Fruit fly (Drosophila melanogaster) whole organism, embryonic: Measurements from ENCODE around the gene Cpr78Cb.

Experiments
- Adf1 ChIP-seq: fragments of 200-800 bp; sonication (Bioruptor generic); IDR thresholded peaks from 2 replicates; pipeline ENCODE4 v1.3.6; 2022; ENCODE audit warnings: missing biosample characterization, missing genetic modification characterization
- Aef1 ChIP-seq: fragments of 200-800 bp; sonication (Bioruptor generic); IDR thresholded peaks from 3 replicates; pipeline ENCODE4 v1.3.6; 2022; ENCODE audit warnings: missing biosample characterization, missing genetic modification characterization
- B-H1 ChIP-seq: fragments of 200-800 bp; sonication (Bioruptor generic); IDR thresholded peaks from 3 replicates; pipeline ENCODE4 v1.3.6; 2022; ENCODE audit warnings: missing biosample characterization, missing genetic modification characterization
- CG10274 ChIP-seq: fragments of 200-800 bp; sonication (Bioruptor generic); optimal IDR thresholded peaks from 3 replicates; lab custom pipeline; 2017; ENCODE audit warnings: missing biosample characterization, mild to moderate bottlenecking, missing genetic modification characterization
- CG11085 ChIP-seq: fragments of 200-800 bp; sonication (Bioruptor generic); IDR thresholded peaks from 2 replicates; pipeline ENCODE4 v1.3.6; 2022; ENCODE audit warnings: missing biosample characterization, missing genetic modification characterization
- CG11723 ChIP-seq: fragments of 200-800 bp; sonication (Bioruptor generic); optimal IDR thresholded peaks from 2 replicates; lab custom pipeline; 2017; ENCODE audit warnings: missing biosample characterization, mild to moderate bottlenecking, missing genetic modification characterization
- CG12155 ChIP-seq: fragments of 200-800 bp; sonication (Bioruptor generic); optimal IDR thresholded peaks from 3 replicates; lab custom pipeline; 2016; ENCODE audit warnings: missing biosample characterization, missing genetic modification characterization
- CG17361 ChIP-seq: fragments of 200-800 bp; sonication (Bioruptor generic); IDR thresholded peaks from 3 replicates; pipeline ENCODE4 v1.3.6; 2022; ENCODE audit warnings: missing biosample characterization, missing genetic modification characterization
- CG1832 ChIP-seq: fragments of 200-800 bp; sonication (Bioruptor generic); optimal IDR thresholded peaks from 2 replicates; lab custom pipeline; 2017; ENCODE audit warnings: missing biosample characterization, mild to moderate bottlenecking, missing genetic modification characterization, inconsistent platforms
- CG18476 ChIP-seq: fragments of 200-800 bp; sonication (Bioruptor generic); optimal IDR thresholded peaks from 2 replicates; lab custom pipeline; 2016; ENCODE audit warnings: missing biosample characterization, mild to moderate bottlenecking, missing genetic modification characterization
- CG18599 ChIP-seq: fragments of 200-800 bp; sonication (Bioruptor generic); optimal IDR thresholded peaks from 3 replicates; lab custom pipeline; 2017; ENCODE audit warnings: missing biosample characterization, missing genetic modification characterization, mild to moderate bottlenecking, moderate library complexity, missing genetic modification reagents
- CG31365 ChIP-seq: fragments of 200-800 bp; sonication (Bioruptor generic); optimal IDR thresholded peaks from 2 replicates; lab custom pipeline; 2018; ENCODE audit warnings: missing biosample characterization, mild to moderate bottlenecking, missing genetic modification characterization
- CG31388 ChIP-seq: fragments of 200-800 bp; sonication (Bioruptor generic); optimal IDR thresholded peaks from 2 replicates; lab custom pipeline; 2016; ENCODE audit warnings: missing biosample characterization, missing genetic modification characterization
- CG32772 ChIP-seq: fragments of 200-800 bp; sonication (Bioruptor generic); IDR thresholded peaks from 2 replicates; pipeline ENCODE4 v1.3.6; 2022; ENCODE audit warnings: missing biosample characterization, missing genetic modification characterization
- CG3995 ChIP-seq: fragments of 200-800 bp; sonication (Bioruptor generic); optimal IDR thresholded peaks from 3 replicates; lab custom pipeline; 2016; ENCODE audit warnings: missing biosample characterization, missing genetic modification characterization
- CG42726 ChIP-seq: fragments of 200-800 bp; sonication (Bioruptor generic); IDR thresholded peaks from 2 replicates; pipeline ENCODE4 v1.3.6; 2022; ENCODE audit warnings: missing biosample characterization, missing genetic modification characterization; ENCODE audit not compliant: partially characterized antibody
- CG6272 ChIP-seq: fragments of 200-800 bp; sonication (Bioruptor generic); IDR thresholded peaks from 2 replicates; pipeline ENCODE4 v1.3.6; 2022; ENCODE audit warnings: missing biosample characterization, missing genetic modification characterization
- CG6765 ChIP-seq: fragments of 200-800 bp; sonication (Bioruptor generic); optimal IDR thresholded peaks from 3 replicates; lab custom pipeline; 2017; ENCODE audit warnings: missing biosample characterization, mild to moderate bottlenecking, missing genetic modification characterization
- CG7745 ChIP-seq: fragments of 200-800 bp; sonication (Bioruptor generic); optimal IDR thresholded peaks from 2 replicates; lab custom pipeline; 2018; ENCODE audit warnings: missing biosample characterization, mild to moderate bottlenecking, missing genetic modification characterization, moderate library complexity
- CG7786 ChIP-seq: fragments of 200-800 bp; sonication (Bioruptor generic); optimal IDR thresholded peaks from 2 replicates; lab custom pipeline; 2016; ENCODE audit warnings: missing biosample characterization, missing genetic modification characterization
- CG8290 ChIP-seq, 3 experiments: fragments of 200-800 bp; sonication (Bioruptor generic); optimal IDR thresholded peaks; 2 replicates each; lab custom pipeline; 2016 to 2019; ENCODE audit warnings: missing biosample characterization in 3 of 3, missing genetic modification characterization in 3 of 3, mild to moderate bottlenecking in 2 of 3, moderate library complexity in 1 of 3
- CG8478 ChIP-seq: fragments of >200 bp; optimal IDR thresholded peaks from 2 replicates; lab custom pipeline; 2018
- CG9215 ChIP-seq: fragments of 200-800 bp; sonication (Bioruptor generic); IDR thresholded peaks from 2 replicates; pipeline ENCODE4 v1.3.6; 2022; ENCODE audit warnings: missing biosample characterization, missing genetic modification characterization
- CG9727 ChIP-seq: fragments of 200-800 bp; sonication (Bioruptor generic); optimal IDR thresholded peaks from 3 replicates; lab custom pipeline; 2017; ENCODE audit warnings: missing biosample characterization, mild to moderate bottlenecking, missing genetic modification characterization
- Fer2 ChIP-seq: fragments of 200-800 bp; sonication (Bioruptor generic); optimal IDR thresholded peaks from 2 replicates; lab custom pipeline; 2018; ENCODE audit warnings: missing biosample characterization, mild to moderate bottlenecking, missing genetic modification characterization, moderate library complexity
- Gug ChIP-seq: fragments of 200-800 bp; sonication (Bioruptor generic); IDR thresholded peaks from 4 replicates; pipeline ENCODE4 v1.3.6; 2022; ENCODE audit warnings: missing biosample characterization, missing genetic modification characterization
- Hmx ChIP-seq: fragments of 200-800 bp; sonication (Bioruptor generic); optimal IDR thresholded peaks from 2 replicates; lab custom pipeline; 2016; ENCODE audit warnings: missing biosample characterization, missing genetic modification characterization
- Hr51 ChIP-seq, 2 experiments: fragments of 200-800 bp; sonication (Bioruptor generic); optimal IDR thresholded peaks; 2 replicates in 1 of 2; 3 replicates in 1 of 2; lab custom pipeline; 2016 to 2018; ENCODE audit warnings: missing biosample characterization in 2 of 2, missing genetic modification characterization in 2 of 2, mild to moderate bottlenecking in 1 of 2, moderate library complexity in 1 of 2
- Jarid2 ChIP-seq: fragments of 200-800 bp; sonication (Bioruptor generic); optimal IDR thresholded peaks from 3 replicates; lab custom pipeline; 2017; ENCODE audit warnings: mild to moderate bottlenecking, missing biosample characterization, missing genetic modification reagents, missing genetic modification characterization
- Lim3 ChIP-seq: fragments of 200-800 bp; sonication (Bioruptor generic); IDR thresholded peaks from 2 replicates; pipeline ENCODE4 v1.3.6; 2022; ENCODE audit warnings: missing biosample characterization, missing genetic modification characterization
- Nf-YA ChIP-seq: fragments of 200-800 bp; sonication (Bioruptor generic); IDR thresholded peaks from 2 replicates; pipeline ENCODE4 v1.3.6; 2022; ENCODE audit warnings: missing biosample characterization, missing genetic modification characterization
- Nf-YB ChIP-seq: fragments of 200-800 bp; sonication (Bioruptor generic); optimal IDR thresholded peaks from 3 replicates; lab custom pipeline; 2019; ENCODE audit warnings: missing biosample characterization, mild to moderate bottlenecking, missing genetic modification characterization, moderate library complexity
- Taf1 ChIP-seq: fragments of 200-800 bp; sonication (Bioruptor generic); IDR thresholded peaks from 2 replicates; pipeline ENCODE4 v1.3.6; 2022; ENCODE audit warnings: missing biosample characterization, missing genetic modification characterization
- cad ChIP-seq: fragments of >200 bp; optimal IDR thresholded peaks from 2 replicates; lab custom pipeline; 2017; ENCODE audit warnings: missing biosample characterization, missing genetic modification characterization
- ci ChIP-seq: fragments of 200-800 bp; sonication (Bioruptor generic); IDR thresholded peaks from 3 replicates; pipeline ENCODE4 v1.3.6; 2022; ENCODE audit warnings: missing biosample characterization, missing genetic modification characterization
- crc ChIP-seq: fragments of 200-800 bp; sonication (Bioruptor generic); optimal IDR thresholded peaks from 2 replicates; lab custom pipeline; 2016; ENCODE audit warnings: missing biosample characterization, missing genetic modification characterization
- dmrt11E ChIP-seq: fragments of 200-800 bp; sonication (Bioruptor generic); optimal IDR thresholded peaks from 3 replicates; lab custom pipeline; 2018; ENCODE audit warnings: missing biosample characterization, mild to moderate bottlenecking, missing genetic modification characterization, moderate library complexity
- gro ChIP-seq: fragments of 200-800 bp; sonication (Bioruptor generic); optimal IDR thresholded peaks from 2 replicates; lab custom pipeline; 2016; ENCODE audit warnings: missing biosample characterization, missing genetic modification characterization
- hkb ChIP-seq, 2 experiments: fragments of 200-800 bp in 1 of 2; fragments of >200 bp in 1 of 2; sonication (Bioruptor generic) in 1 of 2; IDR thresholded peaks in 1 of 2; optimal IDR thresholded peaks in 1 of 2; 2 replicates each; pipeline versions ENCODE4 v1.3.6 to Lab custom; 2017 to 2022; ENCODE audit warnings: missing biosample characterization in 1 of 2, missing genetic modification characterization in 1 of 2
- kay ChIP-seq: fragments of 200-800 bp; sonication (Bioruptor generic); optimal IDR thresholded peaks from 2 replicates; lab custom pipeline; 2016; ENCODE audit warnings: missing biosample characterization, missing genetic modification characterization
- nau ChIP-seq: fragments of 200-800 bp; sonication (Bioruptor generic); optimal IDR thresholded peaks from 3 replicates; lab custom pipeline; 2017; ENCODE audit warnings: missing biosample characterization, mild to moderate bottlenecking, missing genetic modification characterization, missing genetic modification reagents
- phol ChIP-seq: fragments of 200-800 bp; sonication (Bioruptor generic); optimal IDR thresholded peaks from 3 replicates; lab custom pipeline; 2018; ENCODE audit warnings: missing biosample characterization, mild to moderate bottlenecking, missing genetic modification characterization, moderate library complexity
- pnt ChIP-seq: fragments of 200-800 bp; sonication (Bioruptor generic); optimal IDR thresholded peaks from 3 replicates; lab custom pipeline; 2016; ENCODE audit warnings: missing biosample characterization, missing genetic modification characterization
- salm ChIP-seq: fragments of 200-800 bp; sonication (Bioruptor generic); optimal IDR thresholded peaks from 2 replicates; lab custom pipeline; 2018; ENCODE audit warnings: missing biosample characterization, mild to moderate bottlenecking, missing genetic modification characterization
- sisA ChIP-seq: fragments of 200-800 bp; sonication (Bioruptor generic); IDR thresholded peaks from 2 replicates; pipeline ENCODE4 v1.3.6; 2022; ENCODE audit warnings: missing biosample characterization, missing genetic modification characterization
- sr ChIP-seq: fragments of 200-800 bp; sonication (Bioruptor generic); IDR thresholded peaks from 3 replicates; pipeline ENCODE4 v1.3.6; 2022; ENCODE audit warnings: missing biosample characterization, missing genetic modification characterization
- stc ChIP-seq: fragments of 200-800 bp; sonication (Bioruptor generic); IDR thresholded peaks from 2 replicates; pipeline ENCODE4 v1.3.6; 2022; ENCODE audit warnings: missing biosample characterization, missing genetic modification characterization
- sug ChIP-seq: fragments of 200-800 bp; optimal IDR thresholded peaks from 2 replicates; lab custom pipeline; 2019; ENCODE audit warnings: missing biosample characterization, mild to moderate bottlenecking, missing genetic modification characterization, moderate library complexity
- twi ChIP-seq: fragments of 200-800 bp; optimal IDR thresholded peaks from 2 replicates; lab custom pipeline; 2019; ENCODE audit warnings: missing biosample characterization, mild to moderate bottlenecking, missing genetic modification characterization, moderate library complexity
- vnd ChIP-seq: fragments of 200-800 bp; sonication (Bioruptor generic); IDR thresholded peaks from 3 replicates; pipeline ENCODE4 v1.3.6; 2022; ENCODE audit warnings: missing biosample characterization, missing genetic modification characterization; ENCODE audit not compliant: partially characterized antibody
- zfh2 ChIP-seq: fragments of 200-800 bp; sonication (Bioruptor generic); optimal IDR thresholded peaks from 2 replicates; lab custom pipeline; 2016; ENCODE audit warnings: missing biosample characterization, missing genetic modification characterization

Cpr78Cb gene

dm6 chr3L:21251381-21251780 lies 42.9 kb upstream of the Cpr78Cb start (continued):
- TF ChIP-seq CG18599 (GFP tag; lab: Kevin White, UChicago) (peak; percentile 20), CG42726 (GFP tag; lab: Robert Waterston, UW) (no peak), Lim3 (no peak), CG7786 (no peak), twi (tag; lab: Kevin White, UChicago) (no peak), Adf1 (peak; percentile 7; the same call in 1 of the 2 replicates), sug (tag; lab: Kevin White, UChicago) (no peak), Jarid2 (no peak), cad (GFP tag; lab: Kevin White, UChicago) (no peak), CG18476 (GFP tag; lab: Kevin White, UChicago) (no peak), CG9727 (GFP tag; lab: Kevin White, UChicago) (no peak), dmrt11E (tag; lab: Kevin White, UChicago) (no peak), B-H1 (GFP tag; lab: Robert Waterston, UW) (no peak), CG3995 (GFP tag; lab: Kevin White, UChicago) (no peak), CG32772 (GFP tag; lab: Robert Waterston, UW) (no peak), ci (0 out of 3 replicates have a peak, but pooled peaks have one; percentile 41), CG9215 (GFP tag; lab: Robert Waterston, UW) (0 out of 2 replicates have a peak, but pooled peaks have one; percentile 17), Nf-YB (GFP tag; lab: Kevin White, UChicago) (no peak), CG8478 (no peak), CG11723 (GFP tag; lab: Kevin White, UChicago) (no peak), vnd (GFP tag; lab: Robert Waterston, UW) (no peak), Nf-YA (GFP tag; lab: Robert Waterston, UW) (no peak), CG10274 (no peak), CG7745 (no peak), gro (no peak), salm (tag; lab: Kevin White, UChicago) (no peak), CG31388 (GFP tag; lab: Kevin White, UChicago) (no peak), CG6765 (GFP tag; lab: Kevin White, UChicago) (no peak), pnt (GFP tag; lab: Kevin White, UChicago) (no peak), CG31365 (tag; lab: Kevin White, UChicago) (no peak), phol (tag; lab: Kevin White, UChicago) (no peak), CG12155 (GFP tag; lab: Kevin White, UChicago) (no peak), sisA (GFP tag; lab: Robert Waterston, UW) (peak; percentile 28; the same call in 1 of the 2 replicates), CG6272 (GFP tag; lab: Robert Waterston, UW) (no peak), Fer2 (tag; lab: Kevin White, UChicago) (no peak), CG17361 (no peak), crc (GFP tag; lab: Kevin White, UChicago) (no peak), Taf1 (GFP tag; lab: Robert Waterston, UW) (no peak), stc (GFP tag; lab: Robert Waterston, UW) (no peak), CG1832 (GFP tag; lab: Kevin White, UChicago) (no peak), Gug (GFP tag; lab: Robert Waterston, UW) (peak; percentile 44; the same call in 1 of the 4 replicates), kay (GFP tag; lab: Kevin White, UChicago) (no peak), Hr51 (GFP tag; optimal IDR thresholded peaks at IDR 0.05; lab: Kevin White, UChicago) (peak in 1 of 2 experiments; percentile 3), Hmx (no peak), sr (GFP tag; lab: Robert Waterston, UW) (no peak), CG8290 (GFP tag; optimal IDR thresholded peaks at IDR 0.05; lab: Kevin White, UChicago) (no peak), CG8290 (tag; optimal IDR thresholded peaks at IDR 0.05; lab: Kevin White, UChicago) (peak in 1 of 2 experiments; percentile 16), hkb (optimal IDR thresholded peaks at IDR 0.05; lab: Kevin White, UChicago) (no peak), hkb (GFP tag; IDR thresholded peaks at IDR 0.05; lab: Robert Waterston, UW) (no peak), zfh2 (GFP tag; lab: Kevin White, UChicago) (no peak), nau (GFP tag; lab: Kevin White, UChicago) (no peak), Aef1 (GFP tag; lab: Robert Waterston, UW) (no peak), CG11085 (no peak)
